Worm (Caenorhabditis elegans) whole organism, early embryonic: ENCODE results near the gene srx-17.

Experiments
- B0310.2 ChIP-seq: sonication (generic microtip); optimal IDR thresholded peaks from 2 replicates; lab custom pipeline; 2016; ENCODE audit warnings: mild to moderate bottlenecking, missing genetic modification characterization, missing compliant biosample characterization
- F13C5.2 ChIP-seq: sonication (generic microtip); optimal IDR thresholded peaks from 2 replicates; lab custom pipeline; 2017; ENCODE audit warnings: mild to moderate bottlenecking, missing genetic modification characterization, inconsistent platforms, missing compliant biosample characterization
- aly-1 ChIP-seq: sonication (generic microtip); optimal IDR thresholded peaks from 2 replicates; lab custom pipeline; 2016; ENCODE audit warnings: missing genetic modification characterization, missing compliant biosample characterization
- ama-1 ChIP-seq: fragments of 150-350 bp; optimal IDR thresholded peaks from 2 replicates; lab custom pipeline; 2014
- ceh-13 ChIP-seq: fragments of 200-800 bp; sonication (Bioruptor generic); optimal IDR thresholded peaks from 2 replicates; lab custom pipeline; 2018; ENCODE audit warnings: mild to moderate bottlenecking, missing genetic modification characterization, missing compliant biosample characterization
- ceh-36 ChIP-seq: sonication (generic microtip); optimal IDR thresholded peaks from 2 replicates; lab custom pipeline; 2016; ENCODE audit warnings: missing genetic modification characterization, inconsistent platforms, missing compliant biosample characterization
- ets-7 ChIP-seq: sonication (generic microtip); optimal IDR thresholded peaks from 2 replicates; lab custom pipeline; 2016; ENCODE audit warnings: missing genotype, missing genetic modification characterization, missing compliant biosample characterization
- flt-1 ChIP-seq: fragments of 200-800 bp; sonication (Bioruptor generic); IDR thresholded peaks from 2 replicates; pipeline ENCODE4 v1.3.6; 2022; ENCODE audit warnings: missing genetic modification characterization, missing compliant biosample characterization
- hmbx-1 ChIP-seq: sonication (generic microtip); optimal IDR thresholded peaks from 2 replicates; lab custom pipeline; 2016; ENCODE audit warnings: mild to moderate bottlenecking, missing genetic modification characterization, missing compliant biosample characterization
- hmg-4 ChIP-seq: fragments of 200-800 bp; sonication (Bioruptor generic); optimal IDR thresholded peaks from 2 replicates; lab custom pipeline; 2018; ENCODE audit warnings: mild to moderate bottlenecking, missing genetic modification characterization, missing compliant biosample characterization
- hnd-1 ChIP-seq: sonication (generic microtip); optimal IDR thresholded peaks from 2 replicates; lab custom pipeline; 2016; ENCODE audit warnings: missing genetic modification characterization, missing compliant biosample characterization
- pes-1 ChIP-seq: fragments of 200-800 bp; sonication (Bioruptor generic); IDR thresholded peaks from 2 replicates; pipeline ENCODE4 v1.3.6; 2022; ENCODE audit warnings: missing genetic modification reagents, missing genetic modification characterization, missing compliant biosample characterization
- scrt-1 ChIP-seq: fragments of 200-800 bp; sonication (Bioruptor generic); IDR thresholded peaks from 2 replicates; pipeline ENCODE4 v1.3.6; 2022; ENCODE audit warnings: missing genetic modification characterization, missing compliant biosample characterization
- sea-1 ChIP-seq: fragments of 200-800 bp; sonication (Bioruptor generic); conservative IDR thresholded peaks from 2 replicates; pipeline ENCODE4 v1.3.6; 2022; ENCODE audit warnings: missing genetic modification characterization, missing compliant biosample characterization
- tbx-11 ChIP-seq: fragments of 200-800 bp; sonication (Bioruptor generic); IDR thresholded peaks from 2 replicates; pipeline ENCODE4 v1.3.6; 2022; ENCODE audit warnings: missing genetic modification characterization, missing compliant biosample characterization
- tbx-37 ChIP-seq: fragments of 200-800 bp; sonication (Bioruptor generic); conservative IDR thresholded peaks from 2 replicates; pipeline ENCODE4 v1.3.6; 2022; ENCODE audit warnings: missing genetic modification reagents, missing genetic modification characterization, missing compliant biosample characterization
- tra-4 ChIP-seq: sonication (generic microtip); optimal IDR thresholded peaks from 2 replicates; lab custom pipeline; 2017; ENCODE audit warnings: missing genetic modification characterization, missing compliant biosample characterization

Gene srx-17

ce11 chrV:13878226-13878625 is 37.2 kb downstream of the srx-17 start:
- TF ChIP-seq tbx-37 (GFP tag; lab: Robert Waterston, UW) (no peak), sea-1 (GFP tag; lab: Robert Waterston, UW) (no peak), F13C5.2 (tag; lab: Kevin White, UChicago) (no peak), ama-1 (lab: Kevin White, UChicago) (no peak), tbx-11 (GFP tag; lab: Robert Waterston, UW) (no peak), ceh-13 (no peak)

- TF ChIP-seq scrt-1 (GFP tag; lab: Robert Waterston, UW) (no peak), F13C5.2 (tag; lab: Kevin White, UChicago) (no peak), tra-4 (tag; lab: Kevin White, UChicago) (no peak), ama-1 (lab: Kevin White, UChicago) (no peak), B0310.2 (tag; lab: Kevin White, UChicago) (no peak), flt-1 (GFP tag; lab: Robert Waterston, UW) (no peak), pes-1 (GFP tag; lab: Robert Waterston, UW) (no peak), tbx-37 (GFP tag; lab: Robert Waterston, UW) (no peak), tbx-11 (GFP tag; lab: Robert Waterston, UW) (no peak), sea-1 (GFP tag; lab: Robert Waterston, UW) (no peak), ceh-13 (no peak), ceh-36 (no peak), aly-1 (tag; lab: Kevin White, UChicago) (no peak), hnd-1 (tag; lab: Kevin White, UChicago) (no peak), ets-7 (tag; lab: Kevin White, UChicago) (no peak)
Measured at ce11 chrV:13879241-13879640, 38.2 kb downstream of the srx-17 start, which contains the start of gene lbp-7. Gene lbp-7 (plus strand): TSS chrV:13879552.

DNA sequence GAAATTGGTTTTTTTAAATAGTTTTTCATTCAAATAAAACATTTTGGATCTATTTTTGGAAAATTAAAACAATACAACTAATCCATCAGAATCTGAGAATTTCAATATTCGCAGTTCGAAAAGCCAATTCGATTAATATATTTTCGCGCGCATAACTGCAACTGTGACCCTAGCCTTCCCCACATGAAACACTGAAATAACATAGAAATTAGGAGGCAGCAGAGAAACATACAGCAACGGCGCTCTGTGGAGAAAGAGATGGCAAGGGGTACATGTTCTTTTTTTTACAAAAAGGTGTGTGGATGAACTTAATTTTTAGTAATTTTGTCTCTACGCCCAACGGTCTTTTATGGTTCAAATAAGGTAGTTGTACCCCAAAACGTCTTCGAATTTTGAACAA is 39.2 kb downstream of the srx-17 start:
- TF ChIP-seq tbx-37 (GFP tag; lab: Robert Waterston, UW) (no peak), sea-1 (GFP tag; lab: Robert Waterston, UW) (no peak), hnd-1 (tag; lab: Kevin White, UChicago) (no peak), flt-1 (GFP tag; lab: Robert Waterston, UW) (no peak), hmbx-1 (tag; lab: Kevin White, UChicago) (no peak), hmg-4 (GFP tag; lab: Kevin White, UChicago) (no peak), pes-1 (GFP tag; lab: Robert Waterston, UW) (no peak), tbx-11 (GFP tag; lab: Robert Waterston, UW) (no peak)

DNA sequence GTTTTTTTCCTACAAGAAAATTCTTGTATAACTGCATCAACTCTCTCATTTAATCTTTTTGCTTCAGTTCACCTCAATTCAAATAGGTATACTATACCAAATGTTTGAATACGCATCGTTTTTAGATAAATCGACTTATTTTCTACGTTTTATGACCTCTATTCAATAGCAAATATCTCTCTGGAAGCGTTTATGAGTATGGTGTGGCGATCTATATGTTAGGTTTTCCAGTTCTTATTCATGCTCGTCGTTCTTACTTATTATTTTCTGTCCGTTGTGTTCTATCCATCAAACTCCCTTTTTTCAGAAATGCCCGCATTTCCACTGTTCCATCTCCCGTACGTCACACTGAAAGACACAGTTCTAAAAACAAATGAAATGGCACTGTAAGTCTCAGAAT is 39.6 kb downstream of the srx-17 start, which contains the start of gene T22G5.3:
TSS of gene T22G5.3 (plus strand) at position 301 of the 400 bp plus-strand sequence.
- TF ChIP-seq sea-1 (GFP tag; lab: Robert Waterston, UW): no peak
- TF ChIP-seq ceh-13: no peak
- TF ChIP-seq ceh-36: no peak
- TF ChIP-seq tbx-37 (GFP tag; lab: Robert Waterston, UW): no peak
- no peak for TF ChIP-seq ama-1 (lab: Kevin White, UChicago)
- no peak for TF ChIP-seq hmg-4 (GFP tag; lab: Kevin White, UChicago)
- no peak for TF ChIP-seq B0310.2 (tag; lab: Kevin White, UChicago)
- TF ChIP-seq flt-1 (GFP tag; lab: Robert Waterston, UW): no peak
- no peak for TF ChIP-seq pes-1 (GFP tag; lab: Robert Waterston, UW)
- no peak for TF ChIP-seq tbx-11 (GFP tag; lab: Robert Waterston, UW)
- TF ChIP-seq ets-7 (tag; lab: Kevin White, UChicago): no peak
- TF ChIP-seq F13C5.2 (tag; lab: Kevin White, UChicago): no peak
- no peak for TF ChIP-seq hnd-1 (tag; lab: Kevin White, UChicago)
- TF ChIP-seq scrt-1 (GFP tag; lab: Robert Waterston, UW): no peak
- no peak for TF ChIP-seq tra-4 (tag; lab: Kevin White, UChicago)
- no peak for TF ChIP-seq hmbx-1 (tag; lab: Kevin White, UChicago)
- no peak for TF ChIP-seq aly-1 (tag; lab: Kevin White, UChicago)

ce11 chrV:13887358-13887757 is 46.3 kb downstream of the srx-17 start, which contains the start of gene srsx-19:
Gene srsx-19 (plus strand): TSS chrV:13887658.
- TF ChIP-seq F13C5.2 (tag; lab: Kevin White, UChicago): no peak
- no peak for TF ChIP-seq hmg-4 (GFP tag; lab: Kevin White, UChicago)
- TF ChIP-seq hnd-1 (tag; lab: Kevin White, UChicago): no peak
- no peak for TF ChIP-seq aly-1 (tag; lab: Kevin White, UChicago)
- no peak for TF ChIP-seq ama-1 (lab: Kevin White, UChicago)
- no peak for TF ChIP-seq flt-1 (GFP tag; lab: Robert Waterston, UW)
- TF ChIP-seq tbx-37 (GFP tag; lab: Robert Waterston, UW): no peak
- no peak for TF ChIP-seq ets-7 (tag; lab: Kevin White, UChicago)
- no peak for TF ChIP-seq scrt-1 (GFP tag; lab: Robert Waterston, UW)
- TF ChIP-seq ceh-36: no peak
- no peak for TF ChIP-seq hmbx-1 (tag; lab: Kevin White, UChicago)
- TF ChIP-seq tra-4 (tag; lab: Kevin White, UChicago): no peak
- no peak for TF ChIP-seq ceh-13
- no peak for TF ChIP-seq B0310.2 (tag; lab: Kevin White, UChicago)
- TF ChIP-seq sea-1 (GFP tag; lab: Robert Waterston, UW): no peak
- TF ChIP-seq tbx-11 (GFP tag; lab: Robert Waterston, UW): no peak

DNA sequence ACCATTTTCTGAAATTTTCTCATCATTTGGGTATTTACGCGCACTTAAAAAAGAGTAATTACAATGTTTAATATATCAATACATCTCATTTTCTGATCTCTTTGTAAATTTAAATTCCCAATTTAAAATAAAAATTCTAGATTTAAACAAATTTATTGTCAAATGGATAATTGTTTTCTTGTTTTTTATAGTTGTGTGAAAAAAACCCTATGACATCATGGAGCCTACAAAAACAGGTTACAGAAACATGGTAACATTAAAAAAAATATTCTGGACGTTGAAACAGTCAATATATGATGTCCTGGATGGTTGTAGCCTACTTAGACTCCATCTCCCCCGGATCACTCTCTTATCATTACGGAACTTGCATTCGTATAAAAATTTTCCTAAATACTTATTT is 48.5 kb downstream of the srx-17 start, which contains the start of gene spp-12:
TSS of gene spp-12 (plus strand) at position 301 of the 400 bp plus-strand sequence.
- TF ChIP-seq ceh-36 (no peak), sea-1 (GFP tag; lab: Robert Waterston, UW) (no peak), tbx-11 (GFP tag; lab: Robert Waterston, UW) (no peak), ets-7 (tag; lab: Kevin White, UChicago) (no peak), ama-1 (lab: Kevin White, UChicago) (no peak), tra-4 (tag; lab: Kevin White, UChicago) (no peak), pes-1 (GFP tag; lab: Robert Waterston, UW) (no peak), hmg-4 (GFP tag; lab: Kevin White, UChicago) (no peak), aly-1 (tag; lab: Kevin White, UChicago) (no peak), flt-1 (GFP tag; lab: Robert Waterston, UW) (no peak), scrt-1 (GFP tag; lab: Robert Waterston, UW) (no peak), F13C5.2 (tag; lab: Kevin White, UChicago) (no peak), hmbx-1 (tag; lab: Kevin White, UChicago) (no peak), B0310.2 (tag; lab: Kevin White, UChicago) (no peak), ceh-13 (no peak), tbx-37 (GFP tag; lab: Robert Waterston, UW) (no peak), hnd-1 (tag; lab: Kevin White, UChicago) (no peak)
